Fruit fly (Drosophila melanogaster) whole organism, prepupa: ENCODE results near the gene glec.

Experiments used
- Blimp-1 ChIP-seq: fragments of 200-800 bp; sonication (Bioruptor generic); optimal IDR thresholded peaks from 3 replicates; lab custom pipeline; 2017; ENCODE audit warnings: missing biosample characterization, missing genetic modification characterization, mild to moderate bottlenecking, moderate library complexity, missing genetic modification reagents
- CG10669 ChIP-seq: fragments of 200-800 bp; sonication (Bioruptor generic); optimal IDR thresholded peaks from 3 replicates; lab custom pipeline; 2018; ENCODE audit warnings: missing biosample characterization, mild to moderate bottlenecking, missing genetic modification characterization, moderate library complexity
- CG11762 ChIP-seq: fragments of 200-800 bp; sonication (Bioruptor generic); optimal IDR thresholded peaks from 3 replicates; lab custom pipeline; 2016; ENCODE audit warnings: missing biosample characterization, missing genetic modification characterization; ENCODE audit not compliant: insufficient read depth
- CG15336 ChIP-seq: fragments of 200-800 bp; sonication (Bioruptor generic); IDR thresholded peaks from 2 replicates; pipeline ENCODE4 v1.3.6; 2022; ENCODE audit warnings: missing biosample characterization, missing genetic modification characterization
- CG16779 ChIP-seq: fragments of 200-800 bp; sonication (Bioruptor generic); optimal IDR thresholded peaks from 3 replicates; lab custom pipeline; 2017; ENCODE audit warnings: missing biosample characterization, mild to moderate bottlenecking, missing genetic modification characterization
- CG3032 ChIP-seq: fragments of 200-800 bp; optimal IDR thresholded peaks from 2 replicates; lab custom pipeline; 2019; ENCODE audit warnings: missing biosample characterization, mild to moderate bottlenecking, missing genetic modification characterization, moderate library complexity
- CG31627 ChIP-seq: fragments of 200-800 bp; sonication (Bioruptor generic); optimal IDR thresholded peaks from 3 replicates; lab custom pipeline; 2016; ENCODE audit warnings: missing biosample characterization, missing genetic modification characterization
- CG4318 ChIP-seq: fragments of 200-800 bp; sonication (Bioruptor generic); optimal IDR thresholded peaks from 3 replicates; lab custom pipeline; 2017; ENCODE audit warnings: missing biosample characterization, mild to moderate bottlenecking, missing genetic modification characterization
- CG6163 ChIP-seq: fragments of 200-800 bp; sonication (Bioruptor generic); IDR thresholded peaks from 3 replicates; pipeline ENCODE4 v1.3.6; 2022; ENCODE audit warnings: missing biosample characterization, missing genetic modification characterization
- CG6792 ChIP-seq: fragments of 200-800 bp; sonication (Bioruptor generic); optimal IDR thresholded peaks from 3 replicates; lab custom pipeline; 2016; ENCODE audit warnings: missing biosample characterization, missing genetic modification characterization
- CG6808 ChIP-seq: fragments of 200-800 bp; sonication (Bioruptor generic); optimal IDR thresholded peaks from 3 replicates; lab custom pipeline; 2017; ENCODE audit warnings: missing biosample characterization, missing genetic modification characterization, mild to moderate bottlenecking, moderate library complexity, missing genetic modification reagents
- CG6854 ChIP-seq: fragments of 200-800 bp; sonication (Bioruptor generic); optimal IDR thresholded peaks from 2 replicates; lab custom pipeline; 2017; ENCODE audit warnings: missing biosample characterization, mild to moderate bottlenecking, missing genetic modification characterization
- CG7368 ChIP-seq: fragments of 200-800 bp; sonication (Bioruptor generic); optimal IDR thresholded peaks from 3 replicates; lab custom pipeline; 2016; ENCODE audit warnings: missing biosample characterization, missing genetic modification characterization
- Eip75B ChIP-seq: fragments of 200-800 bp; sonication (Bioruptor generic); optimal IDR thresholded peaks from 3 replicates; lab custom pipeline; 2016; ENCODE audit warnings: missing biosample characterization, missing genetic modification characterization
- Eip93F ChIP-seq: fragments of 200-800 bp; sonication (Bioruptor generic); optimal IDR thresholded peaks from 2 replicates; lab custom pipeline; 2016; ENCODE audit warnings: missing biosample characterization, mild to moderate bottlenecking, missing genetic modification characterization
- Ets21C ChIP-seq: fragments of 200-800 bp; sonication (Bioruptor generic); optimal IDR thresholded peaks from 3 replicates; lab custom pipeline; 2016; ENCODE audit warnings: missing biosample characterization, missing genetic modification characterization
- Ets96B ChIP-seq: fragments of 200-800 bp; optimal IDR thresholded peaks from 2 replicates; lab custom pipeline; 2019; ENCODE audit warnings: missing biosample characterization, mild to moderate bottlenecking, missing genetic modification characterization, moderate library complexity
- Hr38 ChIP-seq: sonication (Bioruptor generic); optimal IDR thresholded peaks from 2 replicates; lab custom pipeline; 2016; ENCODE audit warnings: missing biosample characterization, missing genetic modification characterization
- Hr39 ChIP-seq: fragments of 200-800 bp; sonication (Bioruptor generic); optimal IDR thresholded peaks from 2 replicates; lab custom pipeline; 2016; ENCODE audit warnings: missing biosample characterization, missing genetic modification characterization
- Hr4 ChIP-seq: fragments of 200-800 bp; sonication (Bioruptor generic); optimal IDR thresholded peaks from 3 replicates; lab custom pipeline; 2016; ENCODE audit warnings: missing biosample characterization, missing genetic modification characterization
- Lpt ChIP-seq: fragments of 200-800 bp; sonication (Bioruptor generic); optimal IDR thresholded peaks from 3 replicates; lab custom pipeline; 2016; ENCODE audit warnings: missing biosample characterization, missing genetic modification characterization
- Met ChIP-seq: fragments of 200-800 bp; sonication (Bioruptor generic); optimal IDR thresholded peaks from 3 replicates; lab custom pipeline; 2016; ENCODE audit warnings: missing biosample characterization, missing genetic modification characterization
- OdsH ChIP-seq: fragments of 200-800 bp; sonication (Bioruptor generic); optimal IDR thresholded peaks from 3 replicates; lab custom pipeline; 2016; ENCODE audit warnings: missing biosample characterization, missing genetic modification characterization
- Smox ChIP-seq: fragments of 200-800 bp; sonication (Bioruptor generic); optimal IDR thresholded peaks from 3 replicates; lab custom pipeline; 2016; ENCODE audit warnings: missing biosample characterization, missing genetic modification characterization
- Sox102F ChIP-seq: fragments of 200-800 bp; sonication (Bioruptor generic); optimal IDR thresholded peaks from 2 replicates; lab custom pipeline; 2016; ENCODE audit warnings: missing biosample characterization, mild to moderate bottlenecking, missing genetic modification characterization
- Sox15 ChIP-seq: fragments of 200-800 bp; sonication (Bioruptor generic); optimal IDR thresholded peaks from 3 replicates; lab custom pipeline; 2016; ENCODE audit warnings: missing biosample characterization, missing genetic modification characterization
- achi ChIP-seq: fragments of 200-800 bp; sonication (Bioruptor generic); optimal IDR thresholded peaks from 3 replicates; lab custom pipeline; 2016; ENCODE audit warnings: missing biosample characterization, missing genetic modification characterization
- dsx ChIP-seq: fragments of 200-800 bp; optimal IDR thresholded peaks from 3 replicates; lab custom pipeline; 2019; ENCODE audit warnings: missing biosample characterization, mild to moderate bottlenecking, missing genetic modification characterization, moderate library complexity; ENCODE audit not compliant: poor library complexity, severe bottlenecking
- fkh ChIP-seq: fragments of 200-800 bp; sonication (Bioruptor generic); optimal IDR thresholded peaks from 3 replicates; lab custom pipeline; 2017; ENCODE audit warnings: missing biosample characterization, mild to moderate bottlenecking, missing genetic modification characterization, moderate library complexity
- lz ChIP-seq: fragments of 200-800 bp; sonication (Bioruptor generic); optimal IDR thresholded peaks from 3 replicates; lab custom pipeline; 2016; ENCODE audit warnings: missing biosample characterization, missing genetic modification characterization
- net ChIP-seq: fragments of 200-800 bp; sonication (Bioruptor generic); optimal IDR thresholded peaks from 3 replicates; lab custom pipeline; 2016; ENCODE audit warnings: missing biosample characterization, missing genetic modification characterization
- pdm3 ChIP-seq: fragments of 200-800 bp; sonication (Bioruptor generic); optimal IDR thresholded peaks from 3 replicates; lab custom pipeline; 2016; ENCODE audit warnings: missing biosample characterization, missing genetic modification characterization
- salr ChIP-seq, 2 experiments: fragments of 200-800 bp; sonication (Bioruptor generic); optimal IDR thresholded peaks; 3 replicates each; lab custom pipeline; 2016 to 2018; ENCODE audit warnings: missing biosample characterization in 2 of 2, missing genetic modification characterization in 2 of 2, mild to moderate bottlenecking in 1 of 2
- spab ChIP-seq: fragments of 200-800 bp; sonication (Bioruptor generic); optimal IDR thresholded peaks from 2 replicates; lab custom pipeline; 2017; ENCODE audit warnings: missing biosample characterization, mild to moderate bottlenecking, missing genetic modification characterization, missing genetic modification reagents
- ss ChIP-seq, 2 experiments: fragments of 200-800 bp; sonication (Bioruptor generic); optimal IDR thresholded peaks; 2 replicates in 1 of 2; 3 replicates in 1 of 2; lab custom pipeline; 2017 to 2018; ENCODE audit warnings: mild to moderate bottlenecking in 2 of 2, missing biosample characterization in 2 of 2, missing genetic modification characterization in 2 of 2, moderate library complexity in 1 of 2
- svp ChIP-seq: fragments of 200-800 bp; sonication (Bioruptor generic); peaks from one replicate; lab custom pipeline; 2016; ENCODE audit warnings: missing biosample characterization, missing genetic modification characterization
- vri ChIP-seq: fragments of 200-800 bp; sonication (Bioruptor generic); optimal IDR thresholded peaks from 3 replicates; lab custom pipeline; 2016; ENCODE audit warnings: missing biosample characterization, mild to moderate bottlenecking, missing genetic modification characterization

Gene glec

dm6 chr3R:21870158-21870971 lies 14.3 kb upstream of the glec start, which contains the start of gene CG31431 (continued):
- TF ChIP-seq spab (GFP tag; lab: Kevin White, UChicago) (peak; percentile 77), Blimp-1 (GFP tag; lab: Kevin White, UChicago) (no peak), CG6792 (GFP tag; lab: Kevin White, UChicago) (peak; percentile 65), CG31627 (GFP tag; lab: Kevin White, UChicago) (peak; percentile 56), Smox (GFP tag; lab: Kevin White, UChicago) (no peak), CG3032 (tag; lab: Kevin White, UChicago) (peak; percentile 81), CG6163 (GFP tag; lab: Robert Waterston, UW) (peak; percentile 92), pdm3 (GFP tag; lab: Kevin White, UChicago) (peak; percentile 82), CG16779 (peak; percentile 64), OdsH (GFP tag; lab: Kevin White, UChicago) (peak; percentile 84), Met (GFP tag; lab: Kevin White, UChicago) (peak; percentile 52), CG10669 (GFP tag; lab: Kevin White, UChicago) (peak; percentile 82), CG15336 (GFP tag; lab: Robert Waterston, UW) (peak; percentile 90), dsx (GFP tag; lab: Kevin White, UChicago) (peak; percentile 78), Ets21C (peak; percentile 19), achi (peak; percentile 79), Hr39 (GFP tag; lab: Kevin White, UChicago) (peak; percentile 65), ss (GFP tag; optimal IDR thresholded peaks at IDR 0.05; lab: Kevin White, UChicago) (peak; percentile 58 to 76), lz (GFP tag; lab: Kevin White, UChicago) (peak; percentile 53), CG11762 (peak; percentile 73), CG4318 (GFP tag; lab: Kevin White, UChicago) (peak; percentile 68), vri (peak; percentile 65), Sox15 (peak; percentile 62), CG6808 (GFP tag; lab: Kevin White, UChicago) (peak; percentile 75), Ets96B (tag; lab: Kevin White, UChicago) (peak; percentile 82), Hr38 (GFP tag; lab: Kevin White, UChicago) (peak; percentile 36), CG7368 (GFP tag; lab: Kevin White, UChicago) (peak; percentile 73), Sox102F (GFP tag; lab: Kevin White, UChicago) (peak; percentile 37), Lpt (GFP tag; lab: Kevin White, UChicago) (peak; percentile 87), Eip93F (GFP tag; lab: Kevin White, UChicago) (no peak), fkh (GFP tag; lab: Kevin White, UChicago) (peak; percentile 97), CG6854 (no peak)

dm6 chr3R:21869464-21870100 lies 13.5 kb upstream of the glec start, which contains the start of gene CG31174:
CG31174 (minus strand) TSS chr3R:21869514.
- no peak for TF ChIP-seq CG6792 (GFP tag; lab: Kevin White, UChicago)
- TF ChIP-seq svp (GFP tag; lab: Kevin White, UChicago): peak; percentile 77
- no peak for TF ChIP-seq Eip75B (GFP tag; lab: Kevin White, UChicago)

dm6 chr3R:21867819-21868218 lies 11.8 kb upstream of the glec start, which contains the start of the genes CG6569 and Cby:
CG6569 (minus strand) TSS chr3R:21867919.
Cby (plus strand) TSS chr3R:21868003.
- TF ChIP-seq net (GFP tag; lab: Kevin White, UChicago): no peak
- no peak for TF ChIP-seq CG4318 (GFP tag; lab: Kevin White, UChicago)
- TF ChIP-seq salr (GFP tag; optimal IDR thresholded peaks at IDR 0.05; lab: Kevin White, UChicago): no peak
- no peak for TF ChIP-seq Hr4
- TF ChIP-seq CG3032 (tag; lab: Kevin White, UChicago): no peak
- no peak for TF ChIP-seq Lpt (GFP tag; lab: Kevin White, UChicago)
